Fruit fly (Drosophila melanogaster): Measurements from ENCODE around the gene Sgs8.

DNA sequence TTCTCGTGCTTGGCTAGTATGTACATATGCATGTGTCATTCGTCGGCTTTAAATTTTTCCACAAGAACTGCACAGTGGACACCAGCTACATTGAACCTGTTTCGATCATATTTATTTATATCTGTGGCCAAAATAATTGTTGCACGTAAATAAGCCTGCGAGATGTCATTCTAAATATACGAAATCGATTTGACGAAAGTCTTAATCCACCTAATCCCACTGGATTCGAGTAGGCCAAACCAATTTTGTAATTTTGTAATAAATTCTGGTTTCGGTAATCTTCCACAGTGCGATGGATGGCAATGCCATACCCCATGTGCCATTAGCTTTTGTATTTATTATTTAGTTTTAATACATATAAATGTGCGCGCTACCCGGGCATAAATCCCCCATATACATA, 33.8 kb upstream of the Sgs8 start:
- TF ChIP-seq Hr96 (GFP tag; optimal IDR thresholded peaks at IDR 0.05) (no peak), Crg-1 (GFP tag; optimal IDR thresholded peaks at IDR 0.05) (no peak), kay (GFP tag; ENCODE audit: borderline replicate concordance) (no peak), Mnt (GFP tag; optimal IDR thresholded peaks at IDR 0.05) (no peak), pad (GFP tag; optimal IDR thresholded peaks at IDR 0.05) (no peak), CG14711 (tag; optimal IDR thresholded peaks at IDR 0.05) (no peak), cic (GFP tag; optimal IDR thresholded peaks at IDR 0.05) (no peak), bab1 (GFP tag; optimal IDR thresholded peaks at IDR 0.05) (no peak), toe (GFP tag; optimal IDR thresholded peaks at IDR 0.05) (no peak), CG5204 (GFP tag; optimal IDR thresholded peaks at IDR 0.05) (no peak), cnc (optimal IDR thresholded peaks at IDR 0.05) (no peak), CG11617 (GFP tag; optimal IDR thresholded peaks at IDR 0.05) (no peak), CG33017 (tag; optimal IDR thresholded peaks at IDR 0.05) (no peak)
